Fruit fly (Drosophila melanogaster) S2 (cell line): ENCODE data around the gene CG31463.

Experiments
- CG8478 ChIP-seq: fragments of >200 bp; optimal IDR thresholded peaks from 2 replicates; lab custom pipeline; 2018
- CTCF ChIP-seq, 2 experiments: fragments of >200 bp; optimal IDR thresholded peaks; 2 replicates each; lab custom pipeline; 2018

- TF ChIP-seq CG8478 (no peak), CTCF (optimal IDR thresholded peaks at IDR 0.05; lab: Kevin White, UChicago) (no peak)
Observed at dm6 chr3R:8334471-8334783, 42.3 kb downstream of the CG31463 start.
